Worm (Caenorhabditis elegans): ENCODE results near the gene srw-42.

- TF ChIP-seq F13C5.2 (tag; optimal IDR thresholded peaks at IDR 0.05) (no peak), ceh-36 (tag; optimal IDR thresholded peaks at IDR 0.05) (no peak), ama-1 (optimal IDR thresholded peaks at IDR 0.05) (no peak), sea-1 (GFP tag; conservative IDR thresholded peaks at IDR 0.05) (no peak), scrt-1 (GFP tag; IDR thresholded peaks at IDR 0.05) (no peak), pes-1 (GFP tag; IDR thresholded peaks at IDR 0.05) (no peak), tra-4 (tag; optimal IDR thresholded peaks at IDR 0.05) (no peak), flt-1 (GFP tag; IDR thresholded peaks at IDR 0.05) (no peak), tbx-37 (GFP tag; conservative IDR thresholded peaks at IDR 0.05) (no peak), hmg-4 (GFP tag; optimal IDR thresholded peaks at IDR 0.05) (no peak), aly-1 (tag; optimal IDR thresholded peaks at IDR 0.05) (no peak), B0310.2 (tag; optimal IDR thresholded peaks at IDR 0.05) (no peak), tbx-11 (GFP tag; IDR thresholded peaks at IDR 0.05) (no peak), hnd-1 (tag; optimal IDR thresholded peaks at IDR 0.05) (no peak)
These were observed 45.2 kb downstream of the srw-42 start, which contains the start of gene W06G6.20 for ce11 chrV:16648317-16649018.
